Worm (Caenorhabditis elegans): Measurements from ENCODE around the gene K01G12.22.

K01G12.22 gene

ce11 chrIV:14230799-14231198 lies 38.8 kb downstream of the K01G12.22 start, which contains the start of gene F02H6.6:
TSS of gene F02H6.6 (minus strand) at chrIV:14230899.
- TF ChIP-seq nhr-2 (tag; optimal IDR thresholded peaks at IDR 0.05) (no peak), ceh-43 (GFP tag; optimal IDR thresholded peaks at IDR 0.05) (no peak), sptf-1 (tag; optimal IDR thresholded peaks at IDR 0.05) (no peak), ham-2 (GFP tag; optimal IDR thresholded peaks at IDR 0.05) (no peak), nhr-28 (tag; optimal IDR thresholded peaks at IDR 0.05) (no peak), ceh-83 (GFP tag; optimal IDR thresholded peaks at IDR 0.05) (no peak)

- TF ChIP-seq elt-3 (tag; optimal IDR thresholded peaks at IDR 0.05) (no peak), nhr-28 (tag; optimal IDR thresholded peaks at IDR 0.05) (no peak), nhr-12 (tag; optimal IDR thresholded peaks at IDR 0.05) (no peak), elt-1 (tag; optimal IDR thresholded peaks at IDR 0.05; ENCODE audit: borderline replicate concordance, insufficient read depth) (no peak), snpc-4 (tag; optimal IDR thresholded peaks at IDR 0.05) (no peak), pha-4 (tag; optimal IDR thresholded peaks at IDR 0.05) (no peak), zip-8 (tag; optimal IDR thresholded peaks at IDR 0.05) (no peak), nhr-76 (tag; optimal IDR thresholded peaks at IDR 0.05) (no peak), ceh-43 (GFP tag; optimal IDR thresholded peaks at IDR 0.05) (no peak), flh-1 (GFP tag; optimal IDR thresholded peaks at IDR 0.05) (no peak), ces-1 (GFP tag; optimal IDR thresholded peaks at IDR 0.05) (no peak), unc-62 (GFP tag; optimal IDR thresholded peaks at IDR 0.05) (no peak), lin-32 (GFP tag; optimal IDR thresholded peaks at IDR 0.05) (no peak), sem-2 (GFP tag; optimal IDR thresholded peaks at IDR 0.05) (no peak), lin-13 (tag; optimal IDR thresholded peaks at IDR 0.05) (no peak), ztf-11 (tag; optimal IDR thresholded peaks at IDR 0.05) (no peak), drap-1 (GFP tag; optimal IDR thresholded peaks at IDR 0.05) (no peak), mep-1 (tag; optimal IDR thresholded peaks at IDR 0.05) (no peak), ham-2 (GFP tag; optimal IDR thresholded peaks at IDR 0.05) (no peak), nhr-2 (tag; optimal IDR thresholded peaks at IDR 0.05) (no peak)
Measured at ce11 chrIV:14238976-14239375, 47.0 kb downstream of the K01G12.22 start, which contains the start of gene Y64G10A.1. TSS of gene Y64G10A.1 (minus strand) at chrIV:14239076.

ce11 chrIV:14241382-14242122 lies 49.5 kb downstream of the K01G12.22 start, which contains the start of gene Y64G10A.10:
TSS of gene Y64G10A.10 (minus strand) at chrIV:14241432.
- TF ChIP-seq nhr-76 (tag; optimal IDR thresholded peaks at IDR 0.05) (no peak), cnd-1 (tag; optimal IDR thresholded peaks at IDR 0.05) (no peak), flh-1 (GFP tag; optimal IDR thresholded peaks at IDR 0.05) (no peak)
